Worm (Caenorhabditis elegans) whole organism, L1 larva: ENCODE measurements around the gene sra-27.

Experiments used
- C16A3.4 ChIP-seq: fragments of 150-350 bp; optimal IDR thresholded peaks from 2 replicates; lab custom pipeline; 2014; ENCODE audit warnings: missing biosample characterization, missing genetic modification characterization
- C34B4.2 ChIP-seq: sonication (generic microtip); optimal IDR thresholded peaks from 2 replicates; lab custom pipeline; 2017; ENCODE audit warnings: mild to moderate bottlenecking, missing genetic modification characterization, missing compliant biosample characterization
- Y116A8C.19 ChIP-seq: sonication (generic microtip); optimal IDR thresholded peaks from 2 replicates; lab custom pipeline; 2016; ENCODE audit warnings: missing compliant biosample characterization, missing genetic modification characterization, borderline replicate concordance
- aha-1 ChIP-seq: fragments of 150-350 bp; optimal IDR thresholded peaks from 2 replicates; lab custom pipeline; 2014; ENCODE audit warnings: missing biosample characterization, missing genetic modification characterization
- aly-2 ChIP-seq: fragments of 150-350 bp; optimal IDR thresholded peaks from 2 replicates; lab custom pipeline; 2014; ENCODE audit warnings: missing biosample characterization, missing genetic modification characterization
- ama-1 ChIP-seq: fragments of 150-350 bp; optimal IDR thresholded peaks from 2 replicates; lab custom pipeline; 2014
- blmp-1 ChIP-seq: fragments of 150-350 bp; optimal IDR thresholded peaks from 2 replicates; lab custom pipeline; 2014; ENCODE audit warnings: missing biosample characterization, missing genetic modification characterization
- ceh-63 ChIP-seq: fragments of 200-800 bp; sonication (Bioruptor generic); optimal IDR thresholded peaks from 2 replicates; lab custom pipeline; 2018; ENCODE audit warnings: mild to moderate bottlenecking, missing genetic modification characterization, missing compliant biosample characterization
- ces-1 ChIP-seq: fragments of 150-350 bp; optimal IDR thresholded peaks from 2 replicates; lab custom pipeline; 2014; ENCODE audit warnings: missing biosample characterization, missing genetic modification reagents, missing genetic modification characterization
- dpl-1 ChIP-seq, 3 experiments: fragments of 150-350 bp in 2 of 3; sonication (generic microtip) in 1 of 3; optimal IDR thresholded peaks; 2 replicates each; lab custom pipeline; 2014 to 2017; ENCODE audit warnings: missing biosample characterization in 3 of 3, missing genetic modification characterization in 3 of 3, missing genetic modification reagents in 3 of 3
- dsc-1 ChIP-seq: sonication (generic microtip); optimal IDR thresholded peaks from 2 replicates; lab custom pipeline; 2016; ENCODE audit warnings: mild to moderate bottlenecking, missing genetic modification characterization, missing compliant biosample characterization
- efl-1 ChIP-seq, 4 experiments: fragments of 150-350 bp; optimal IDR thresholded peaks in 3 of 4; peaks in 1 of 4; 1 replicate in 1 of 4; 2 replicates in 3 of 4; lab custom pipeline; 2014; ENCODE audit warnings: missing biosample characterization in 2 of 4, missing genetic modification characterization in 2 of 4, missing genetic modification reagents in 2 of 4
- efl-3 ChIP-seq: fragments of 200-800 bp; sonication (Bioruptor generic); optimal IDR thresholded peaks from 2 replicates; lab custom pipeline; 2018; ENCODE audit warnings: mild to moderate bottlenecking, missing genetic modification characterization, missing compliant biosample characterization
- egl-13 ChIP-seq: sonication (generic microtip); optimal IDR thresholded peaks from 2 replicates; lab custom pipeline; 2016; ENCODE audit warnings: missing genotype, missing genetic modification reagents, missing genetic modification characterization, missing compliant biosample characterization
- egl-27 ChIP-seq, 2 experiments: fragments of 150-350 bp in 1 of 2; sonication (generic microtip); optimal IDR thresholded peaks; 3 replicates each; lab custom pipeline; 2017 to 2018; ENCODE audit warnings: missing biosample characterization in 2 of 2, missing genetic modification characterization in 2 of 2, missing genetic modification reagents in 2 of 2
- elt-2 ChIP-seq: sonication (generic microtip); optimal IDR thresholded peaks from 2 replicates; lab custom pipeline; 2016; ENCODE audit warnings: missing genetic modification characterization, mild to moderate bottlenecking, inconsistent platforms, missing compliant biosample characterization, missing genetic modification reagents
- elt-3 ChIP-seq, 6 experiments: fragments of 150-350 bp in 1 of 6; sonication (generic microtip); optimal IDR thresholded peaks; 2 replicates each; lab custom pipeline; 2017 to 2018; ENCODE audit warnings: missing biosample characterization in 6 of 6, missing genetic modification characterization in 6 of 6, inconsistent platforms in 1 of 6
- fkh-10 ChIP-seq: sonication (generic microtip); optimal IDR thresholded peaks from 2 replicates; lab custom pipeline; 2017; ENCODE audit warnings: missing biosample characterization, missing genetic modification reagents, missing genetic modification characterization
- fkh-4 ChIP-seq: sonication (generic microtip); optimal IDR thresholded peaks from 2 replicates; lab custom pipeline; 2016; ENCODE audit warnings: missing compliant biosample characterization, missing genetic modification characterization, borderline replicate concordance
- fos-1 ChIP-seq: fragments of 150-350 bp; optimal IDR thresholded peaks from 2 replicates; lab custom pipeline; 2014; ENCODE audit warnings: missing biosample characterization, missing genetic modification characterization
- hpl-2 ChIP-seq: fragments of 150-350 bp; optimal IDR thresholded peaks from 2 replicates; lab custom pipeline; 2014; ENCODE audit warnings: missing biosample characterization, missing genetic modification reagents, missing genetic modification characterization
- irx-1 ChIP-seq: sonication (generic microtip); optimal IDR thresholded peaks from 2 replicates; lab custom pipeline; 2016; ENCODE audit warnings: missing genetic modification characterization, missing compliant biosample characterization
- lin-15B ChIP-seq: fragments of 150-350 bp; sonication (generic microtip); optimal IDR thresholded peaks from 3 replicates; lab custom pipeline; 2014; ENCODE audit warnings: missing biosample characterization, missing genetic modification characterization
- lin-35 ChIP-seq, 2 experiments: fragments of 150-350 bp; optimal IDR thresholded peaks; 2 replicates each; lab custom pipeline; 2014; ENCODE audit warnings: missing biosample characterization in 2 of 2, missing genetic modification characterization in 2 of 2, missing genetic modification reagents in 2 of 2
- lin-39 ChIP-seq: fragments of 150-350 bp; optimal IDR thresholded peaks from 2 replicates; lab custom pipeline; 2014; ENCODE audit warnings: missing biosample characterization, missing genetic modification reagents, missing genetic modification characterization
- lsy-2 ChIP-seq, 2 experiments: fragments of 150-350 bp; optimal IDR thresholded peaks; 2 replicates each; lab custom pipeline; 2014; ENCODE audit warnings: missing biosample characterization in 2 of 2, missing genetic modification characterization in 2 of 2
- mab-9 ChIP-seq: fragments of 200-800 bp; sonication (Bioruptor generic); IDR thresholded peaks from 2 replicates; pipeline ENCODE4 v1.3.6; 2022; ENCODE audit warnings: missing genetic modification reagents, missing genetic modification characterization, missing compliant biosample characterization
- mep-1 ChIP-seq: fragments of 150-350 bp; optimal IDR thresholded peaks from 2 replicates; lab custom pipeline; 2014; ENCODE audit warnings: missing biosample characterization, missing genetic modification characterization
- nhr-19 ChIP-seq: fragments of 200-800 bp; sonication (Bioruptor generic); conservative IDR thresholded peaks from 2 replicates; pipeline ENCODE4 v1.3.6; 2022; ENCODE audit warnings: missing genetic modification characterization, missing compliant biosample characterization
- nhr-20 ChIP-seq: sonication (generic microtip); optimal IDR thresholded peaks from 2 replicates; lab custom pipeline; 2016; ENCODE audit warnings: mild to moderate bottlenecking, missing genetic modification characterization, missing compliant biosample characterization
- nhr-237 ChIP-seq: fragments of 150-350 bp; optimal IDR thresholded peaks from 2 replicates; lab custom pipeline; 2014; ENCODE audit warnings: missing biosample characterization, missing genetic modification characterization
- nhr-28 ChIP-seq: fragments of 150-350 bp; optimal IDR thresholded peaks from 2 replicates; lab custom pipeline; 2014; ENCODE audit warnings: missing biosample characterization, missing genetic modification characterization
- nhr-47 ChIP-seq: sonication (generic microtip); optimal IDR thresholded peaks from 2 replicates; lab custom pipeline; 2016; ENCODE audit warnings: mild to moderate bottlenecking, missing genetic modification characterization, moderate library complexity, missing compliant biosample characterization
- nhr-71 ChIP-seq: sonication (generic microtip); optimal IDR thresholded peaks from 2 replicates; lab custom pipeline; 2016; ENCODE audit warnings: mild to moderate bottlenecking, missing genetic modification characterization, moderate library complexity, missing compliant biosample characterization
- nhr-76 ChIP-seq: sonication (generic microtip); optimal IDR thresholded peaks from 2 replicates; lab custom pipeline; 2017; ENCODE audit warnings: missing biosample characterization, missing genetic modification characterization
- nhr-90 ChIP-seq: sonication (generic microtip); optimal IDR thresholded peaks from 2 replicates; lab custom pipeline; 2016; ENCODE audit warnings: mild to moderate bottlenecking, missing genetic modification characterization, missing compliant biosample characterization; ENCODE audit not compliant: poor library complexity
- pag-3 ChIP-seq: sonication (generic microtip); optimal IDR thresholded peaks from 2 replicates; lab custom pipeline; 2017; ENCODE audit warnings: missing genetic modification characterization, mild to moderate bottlenecking, missing compliant biosample characterization, antibody characterized with exemption, borderline replicate concordance; ENCODE audit not compliant: insufficient read depth
- pax-3 ChIP-seq: fragments of 200-800 bp; sonication (Bioruptor generic); optimal IDR thresholded peaks from 2 replicates; lab custom pipeline; 2018; ENCODE audit warnings: mild to moderate bottlenecking, missing genetic modification characterization, moderate library complexity, missing compliant biosample characterization
- pqm-1 ChIP-seq: sonication (generic microtip); optimal IDR thresholded peaks from 3 replicates; lab custom pipeline; 2017; ENCODE audit warnings: missing biosample characterization, missing genetic modification characterization
- rnt-1 ChIP-seq: sonication (generic microtip); optimal IDR thresholded peaks from 2 replicates; lab custom pipeline; 2016; ENCODE audit warnings: mild to moderate bottlenecking, missing genetic modification characterization, moderate library complexity, missing compliant biosample characterization
- skn-1 ChIP-seq: fragments of 150-350 bp; optimal IDR thresholded peaks from 2 replicates; lab custom pipeline; 2014; ENCODE audit warnings: missing biosample characterization, missing genetic modification characterization
- snpc-4 ChIP-seq: fragments of 150-350 bp; optimal IDR thresholded peaks from 2 replicates; lab custom pipeline; 2014; ENCODE audit warnings: missing biosample characterization, missing genetic modification characterization
- sox-4 ChIP-seq: sonication (generic microtip); optimal IDR thresholded peaks from 2 replicates; lab custom pipeline; 2016; ENCODE audit warnings: missing genetic modification characterization, missing compliant biosample characterization
- tlp-1 ChIP-seq: fragments of 150-350 bp; optimal IDR thresholded peaks from 2 replicates; lab custom pipeline; 2014; ENCODE audit warnings: missing biosample characterization, missing genetic modification characterization
- unc-130 ChIP-seq: fragments of 150-350 bp; optimal IDR thresholded peaks from 2 replicates; lab custom pipeline; 2017; ENCODE audit warnings: missing biosample characterization, missing genetic modification characterization, inconsistent platforms
- unc-62 ChIP-seq: fragments of 150-350 bp; optimal IDR thresholded peaks from 2 replicates; lab custom pipeline; 2014; ENCODE audit warnings: missing biosample characterization, missing genetic modification reagents, missing genetic modification characterization
- unc-86 ChIP-seq: sonication (generic microtip); optimal IDR thresholded peaks from 2 replicates; lab custom pipeline; 2016; ENCODE audit warnings: missing genetic modification characterization, missing compliant biosample characterization
- unc-98 ChIP-seq: fragments of 200-800 bp; sonication (Bioruptor generic); IDR thresholded peaks from 2 replicates; pipeline ENCODE4 v1.3.6; 2022; ENCODE audit warnings: missing genetic modification characterization, missing compliant biosample characterization
- ztf-11 ChIP-seq, 2 experiments: sonication (generic microtip); optimal IDR thresholded peaks; 2 replicates each; lab custom pipeline; 2016 to 2017; ENCODE audit warnings: missing genetic modification characterization in 2 of 2, missing biosample characterization in 1 of 2, missing compliant biosample characterization in 1 of 2
- ztf-4 ChIP-seq: fragments of 150-350 bp; optimal IDR thresholded peaks from 2 replicates; lab custom pipeline; 2014; ENCODE audit warnings: missing biosample characterization, missing genetic modification characterization

Gene sra-27

ce11 chrII:6568707-6569106 lies at the start of gene sra-27:
sra-27 (plus strand) TSS chrII:6569007.
- TF ChIP-seq nhr-47 (tag; lab: Kevin White, UChicago) (no peak), C16A3.4 (tag; lab: Kevin White, UChicago) (no peak), aly-2 (tag; lab: Kevin White, UChicago) (no peak), fos-1 (no peak), snpc-4 (tag; lab: Kevin White, UChicago) (no peak), sox-4 (tag; lab: Kevin White, UChicago) (no peak), unc-98 (no peak), pqm-1 (tag; lab: Kevin White, UChicago) (no peak), ztf-11 (tag; optimal IDR thresholded peaks at IDR 0.05; lab: Kevin White, UChicago) (no peak), unc-130 (tag; lab: Kevin White, UChicago) (no peak), ztf-4 (tag; lab: Kevin White, UChicago) (no peak)

ce11 chrII:6519703-6520102 lies 49.1 kb upstream of the sra-27 start:
- TF ChIP-seq ceh-63 (GFP tag; lab: Kevin White, UChicago) (no peak), pax-3 (no peak), nhr-19 (no peak), aha-1 (tag; lab: Kevin White, UChicago) (no peak), lin-35 (GFP tag; optimal IDR thresholded peaks at IDR 0.05; lab: Kevin White, UChicago) (peak in 1 of 2 experiments; percentile 67), irx-1 (no peak), pag-3 (tag; lab: Kevin White, UChicago) (no peak), elt-3 (tag; optimal IDR thresholded peaks at IDR 0.05; lab: Kevin White, UChicago) (no peak), unc-86 (no peak), C34B4.2 (tag; lab: Kevin White, UChicago) (no peak), nhr-47 (tag; lab: Kevin White, UChicago) (no peak), nhr-71 (tag; lab: Kevin White, UChicago) (no peak), lin-39 (no peak), ztf-11 (tag; optimal IDR thresholded peaks at IDR 0.05; lab: Kevin White, UChicago) (no peak), egl-27 (tag; optimal IDR thresholded peaks at IDR 0.05; lab: Kevin White, UChicago) (no peak), elt-2 (no peak), lsy-2 (tag; optimal IDR thresholded peaks at IDR 0.05; lab: Kevin White, UChicago) (peak in 1 of 2 experiments; percentile 75), mep-1 (peak; percentile 39), lin-15B (tag; lab: Kevin White, UChicago) (no peak), rnt-1 (no peak), mab-9 (GFP tag; lab: Robert Waterston, UW) (no peak), fkh-10 (GFP tag; lab: Kevin White, UChicago) (no peak), efl-1 (optimal IDR thresholded peaks at IDR 0.05; lab: Kevin White, UChicago) (peak; percentile 31), efl-1 (GFP tag; optimal IDR thresholded peaks at IDR 0.05 in 1 of 2; lab: Kevin White, UChicago) (peak; percentile 45 to 94), hpl-2 (GFP tag; lab: Kevin White, UChicago) (no peak), tlp-1 (tag; lab: Kevin White, UChicago) (no peak), egl-13 (tag; lab: Kevin White, UChicago) (no peak), ama-1 (lab: Kevin White, UChicago) (no peak), nhr-90 (tag; lab: Kevin White, UChicago) (no peak), nhr-76 (tag; lab: Kevin White, UChicago) (no peak), fkh-4 (tag; lab: Kevin White, UChicago) (no peak), nhr-20 (no peak), snpc-4 (tag; lab: Kevin White, UChicago) (no peak), fos-1 (no peak), efl-3 (GFP tag; lab: Kevin White, UChicago) (no peak), ces-1 (GFP tag; lab: Kevin White, UChicago) (no peak), unc-62 (GFP tag; lab: Kevin White, UChicago) (no peak), dpl-1 (GFP tag; optimal IDR thresholded peaks at IDR 0.05; lab: Kevin White, UChicago) (peak in 2 of 3 experiments; percentile 47 to 64), pqm-1 (tag; lab: Kevin White, UChicago) (no peak), Y116A8C.19 (tag; lab: Kevin White, UChicago) (no peak), unc-130 (tag; lab: Kevin White, UChicago) (no peak), aly-2 (tag; lab: Kevin White, UChicago) (no peak), nhr-28 (no peak), blmp-1 (tag; lab: Kevin White, UChicago) (peak; percentile 1), skn-1 (no peak), dsc-1 (no peak), nhr-237 (tag; lab: Kevin White, UChicago) (no peak)
